Worm (Caenorhabditis elegans) whole organism, L1 larva: Measurements from ENCODE around the gene srh-33.

Experiments
- mep-1 ChIP-seq: fragments of 150-350 bp; optimal IDR thresholded peaks from 2 replicates; lab custom pipeline; 2014; ENCODE audit warnings: missing biosample characterization, missing genetic modification characterization
- nhr-90 ChIP-seq: sonication (generic microtip); optimal IDR thresholded peaks from 2 replicates; lab custom pipeline; 2016; ENCODE audit warnings: mild to moderate bottlenecking, missing genetic modification characterization, missing compliant biosample characterization; ENCODE audit not compliant: poor library complexity
- sox-4 ChIP-seq: sonication (generic microtip); optimal IDR thresholded peaks from 2 replicates; lab custom pipeline; 2016; ENCODE audit warnings: missing genetic modification characterization, missing compliant biosample characterization
- zip-4 ChIP-seq: fragments of 200-800 bp; sonication (Bioruptor generic); optimal IDR thresholded peaks from 2 replicates; lab custom pipeline; 2018; ENCODE audit warnings: mild to moderate bottlenecking, missing genetic modification characterization, moderate library complexity, missing compliant biosample characterization

ce11 chrV:479046-479445, 36.0 kb upstream of the srh-33 start:
- no peak for TF ChIP-seq sox-4
- no peak for TF ChIP-seq nhr-90 (tag; lab: Kevin White, UChicago)
- TF ChIP-seq mep-1 (tag; lab: Kevin White, UChicago): no peak
- TF ChIP-seq zip-4 (GFP tag; lab: Kevin White, UChicago): no peak
